Fruit fly (Drosophila melanogaster): Measurements from ENCODE around the gene CG8500.

dm6 chr3R:9818295-9818694, 33.8 kb downstream of the CG8500 start, which contains the start of gene CG9459:
- TF ChIP-seq pan (optimal IDR thresholded peaks at IDR 0.05) (no peak), psq (GFP tag; optimal IDR thresholded peaks at IDR 0.05) (no peak), foxo (GFP tag; optimal IDR thresholded peaks at IDR 0.05) (no peak), Hr83 (GFP tag; optimal IDR thresholded peaks at IDR 0.05; ENCODE audit: poor library complexity, severe bottlenecking) (no peak), CrebA (GFP tag; optimal IDR thresholded peaks at IDR 0.05; ENCODE audit: borderline replicate concordance) (no peak), usp (GFP tag; optimal IDR thresholded peaks at IDR 0.05) (no peak), br (GFP tag; optimal IDR thresholded peaks at IDR 0.05) (no peak), brk (GFP tag; optimal IDR thresholded peaks at IDR 0.05) (no peak)
